Worm (Caenorhabditis elegans): ENCODE results near the gene bigr-1.

Gene bigr-1

DNA sequence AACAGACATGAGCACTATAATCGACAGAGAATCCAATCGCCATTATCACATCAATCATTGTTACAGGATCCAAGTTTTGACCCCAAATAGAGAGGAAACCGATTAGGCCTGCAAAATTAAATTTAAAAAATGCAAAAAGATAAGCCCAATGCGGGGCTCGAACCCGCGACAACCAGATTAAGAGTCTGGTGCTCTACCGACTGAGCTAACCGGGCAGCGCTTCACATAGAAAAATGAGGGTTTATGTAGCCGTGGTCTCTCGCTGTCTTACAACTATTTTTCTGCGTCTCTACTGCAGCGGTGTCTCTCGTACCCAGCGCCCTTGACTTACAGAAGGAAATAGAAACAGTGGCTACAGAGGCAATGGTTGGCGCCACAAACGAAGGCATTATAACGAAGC, 23.8 kb upstream of the bigr-1 start (continued):
- no peak for TF ChIP-seq fos-1 (tag; optimal IDR thresholded peaks at IDR 0.05)
- TF ChIP-seq mdl-1 (tag; optimal IDR thresholded peaks at IDR 0.05): no peak
- TF ChIP-seq skn-1 (tag; optimal IDR thresholded peaks at IDR 0.05): no peak
- peak; percentile 60 for TF ChIP-seq php-3 (GFP tag; IDR thresholded peaks at IDR 0.05)
- TF ChIP-seq nhr-41 (GFP tag; IDR thresholded peaks at IDR 0.05): no peak
- peak in 1 of 2 experiments; percentile 77 for TF ChIP-seq unc-62 (GFP tag; optimal IDR thresholded peaks at IDR 0.05 in 1 of 2)
- TF ChIP-seq unc-62 (tag; optimal IDR thresholded peaks at IDR 0.05): no peak
- TF ChIP-seq ceh-32 (tag; optimal IDR thresholded peaks at IDR 0.05; ENCODE audit: poor library complexity): no peak
- 0 out of 2 replicates have a peak, but pooled peaks have one; percentile 44 for TF ChIP-seq lin-29 (GFP tag; IDR thresholded peaks at IDR 0.05)
- TF ChIP-seq snpc-4 (tag; optimal IDR thresholded peaks at IDR 0.05): no peak
- TF ChIP-seq duxl-1 (tag; optimal IDR thresholded peaks at IDR 0.05; ENCODE audit: poor library complexity): peak; percentile 40
- TF ChIP-seq spr-1 (tag; optimal IDR thresholded peaks at IDR 0.05): no peak
- 0 out of 4 replicates have a peak, but pooled peaks of 1 of the 2 experiments have one; percentile 52 for TF ChIP-seq madf-5 (GFP tag; IDR thresholded peaks at IDR 0.05)
- no peak for TF ChIP-seq ceh-28 (tag; optimal IDR thresholded peaks at IDR 0.05)
- TF ChIP-seq T26A8.4 (GFP tag; IDR thresholded peaks at IDR 0.05): peak; percentile 74
- TF ChIP-seq nhr-10 (tag; optimal IDR thresholded peaks at IDR 0.05): no peak
- peak; percentile 80 for TF ChIP-seq vab-7 (GFP tag; IDR thresholded peaks at IDR 0.05)
- no peak for TF ChIP-seq zag-1 (tag; optimal IDR thresholded peaks at IDR 0.05)
- peak; percentile 72 for TF ChIP-seq mep-1 (tag; optimal IDR thresholded peaks at IDR 0.05)
- no peak for TF ChIP-seq ztf-11 (tag; optimal IDR thresholded peaks at IDR 0.05)
- peak; percentile 8 to 39 for TF ChIP-seq daf-16 (GFP tag; optimal IDR thresholded peaks at IDR 0.05)
- peak; percentile 64 for TF ChIP-seq daf-16 (tag; optimal IDR thresholded peaks at IDR 0.05)
- peak; percentile 85 for TF ChIP-seq Y105C5A.15 (GFP tag; IDR thresholded peaks at IDR 0.05)
- TF ChIP-seq Y48G9A.11 (GFP tag; IDR thresholded peaks at IDR 0.05): peak; percentile 65; the same call in 1 of the 2 replicates
- no peak for TF ChIP-seq mxl-3 (GFP tag; optimal IDR thresholded peaks at IDR 0.05)
- TF ChIP-seq dpl-1 (GFP tag; optimal IDR thresholded peaks at IDR 0.05): peak; percentile 20
- peak; percentile 83 for TF ChIP-seq dmd-8 (GFP tag; IDR thresholded peaks at IDR 0.05)
- 0 out of 2 replicates have a peak, but pooled peaks have one; percentile 45 for TF ChIP-seq mdt-29 (GFP tag; IDR thresholded peaks at IDR 0.05)
- TF ChIP-seq R02D3.7 (tag; optimal IDR thresholded peaks at IDR 0.05): no peak
- TF ChIP-seq hmg-1.1 (GFP tag; IDR thresholded peaks at IDR 0.05): peak; percentile 84
- TF ChIP-seq F26F4.8 (GFP tag; conservative IDR thresholded peaks at IDR 0.05): peak; percentile 70; the same call in 1 of the 2 replicates
- TF ChIP-seq snpc-1.2 (GFP tag; IDR thresholded peaks at IDR 0.05): peak; percentile 77; the same call in 1 of the 2 replicates
- no peak for TF ChIP-seq nhr-111 (GFP tag; optimal IDR thresholded peaks at IDR 0.05)
- peak; percentile 92 for TF ChIP-seq egl-43 (GFP tag; IDR thresholded peaks at IDR 0.05)
- TF ChIP-seq lir-3 (tag; optimal IDR thresholded peaks at IDR 0.05): no peak
- TF ChIP-seq hif-1 (tag; optimal IDR thresholded peaks at IDR 0.05): peak in 1 of 2 experiments; percentile 40
- TF ChIP-seq sdz-12 (GFP tag; optimal IDR thresholded peaks at IDR 0.05): no peak
- no peak for TF ChIP-seq dmd-9 (GFP tag; IDR thresholded peaks at IDR 0.05)
- TF ChIP-seq ceh-62 (tag; optimal IDR thresholded peaks at IDR 0.05): no peak
- peak; percentile 14 for TF ChIP-seq unc-130 (GFP tag; optimal IDR thresholded peaks at IDR 0.05)
- peak; percentile 83 for TF ChIP-seq lin-38 (GFP tag; IDR thresholded peaks at IDR 0.05)
- TF ChIP-seq lin-1 (GFP tag; IDR thresholded peaks at IDR 0.05): peak; percentile 47; the same call in 1 of the 2 replicates
- TF ChIP-seq saeg-2 (GFP tag; IDR thresholded peaks at IDR 0.05): 0 out of 2 replicates have a peak, but pooled peaks have one; percentile 53
- peak; percentile 29 for TF ChIP-seq spr-3 (GFP tag; optimal IDR thresholded peaks at IDR 0.05)
- TF ChIP-seq mxl-2 (GFP tag; conservative IDR thresholded peaks at IDR 0.05): peak; percentile 72; the same call in 1 of the 2 replicates
- TF ChIP-seq nhr-102 (tag; optimal IDR thresholded peaks at IDR 0.05): peak; percentile 16
- TF ChIP-seq jun-1 (tag; optimal IDR thresholded peaks at IDR 0.05): no peak
- TF ChIP-seq gei-8 (GFP tag; optimal IDR thresholded peaks at IDR 0.05): no peak
- TF ChIP-seq ceh-20 (GFP tag; IDR thresholded peaks at IDR 0.05): peak; percentile 51; the same call in 1 of the 2 replicates
- TF ChIP-seq aha-1 (tag): no peak
